Worm (Caenorhabditis elegans) whole organism, young adult: ENCODE measurements around the gene moc-5.

Source experiments
- B0019.2 ChIP-seq: fragments of 200-800 bp; sonication (Bioruptor generic); conservative IDR thresholded peaks from 2 replicates; pipeline ENCODE4 v1.3.6; 2022; ENCODE audit warnings: missing genetic modification reagents, missing genetic modification characterization, missing compliant biosample characterization
- C06A6.2 ChIP-seq: fragments of 200-800 bp; sonication (Bioruptor generic); conservative IDR thresholded peaks from 2 replicates; pipeline ENCODE4 v1.3.6; 2022; ENCODE audit warnings: missing genetic modification characterization, missing compliant biosample characterization
- C17E4.6 ChIP-seq: fragments of 200-800 bp; sonication (Bioruptor generic); IDR thresholded peaks from 2 replicates; pipeline ENCODE4 v1.3.6; 2022; ENCODE audit warnings: missing genetic modification reagents, missing genetic modification characterization, missing compliant biosample characterization
- D2030.7 ChIP-seq: fragments of 200-800 bp; sonication (Bioruptor generic); IDR thresholded peaks from 2 replicates; pipeline ENCODE4 v1.3.6; 2022; ENCODE audit warnings: missing genetic modification reagents, missing genetic modification characterization, missing compliant biosample characterization
- F49E8.2 ChIP-seq: sonication (generic microtip); optimal IDR thresholded peaks from 3 replicates; lab custom pipeline; 2017; ENCODE audit warnings: missing genetic modification characterization, mild to moderate bottlenecking, missing compliant biosample characterization, antibody characterized with exemption, moderate library complexity; ENCODE audit not compliant: insufficient read depth
- F55B11.4 ChIP-seq: sonication (generic microtip); optimal IDR thresholded peaks from 2 replicates; lab custom pipeline; 2016; ENCODE audit warnings: missing compliant biosample characterization, missing genetic modification characterization, borderline replicate concordance; ENCODE audit not compliant: insufficient read depth
- K11D2.4 ChIP-seq: fragments of 200-800 bp; sonication (Bioruptor generic); IDR thresholded peaks from 2 replicates; pipeline ENCODE4 v1.3.6; 2022; ENCODE audit warnings: missing genetic modification reagents, missing genetic modification characterization, missing compliant biosample characterization
- Y53G8AR.9 ChIP-seq: fragments of 200-800 bp; sonication (Bioruptor generic); conservative IDR thresholded peaks from 2 replicates; pipeline ENCODE4 v1.3.6; 2022; ENCODE audit warnings: missing genetic modification reagents, missing genetic modification characterization, missing compliant biosample characterization
- Y95B8A.8 ChIP-seq: fragments of 200-800 bp; sonication (Bioruptor generic); IDR thresholded peaks from 2 replicates; pipeline ENCODE4 v1.3.6; 2022; ENCODE audit warnings: missing genetic modification reagents, missing genetic modification characterization, missing compliant biosample characterization
- ZK185.1 ChIP-seq: sonication (generic microtip); optimal IDR thresholded peaks from 2 replicates; lab custom pipeline; 2016; ENCODE audit warnings: mild to moderate bottlenecking, missing genetic modification characterization, missing compliant biosample characterization; ENCODE audit not compliant: poor library complexity, severe bottlenecking
- ama-1 ChIP-seq, 3 experiments: fragments of 150-350 bp in 1 of 3; sonication (generic microtip) in 2 of 3; optimal IDR thresholded peaks; 2 replicates each; lab custom pipeline; 2014 to 2018; ENCODE audit warnings: missing biosample characterization in 2 of 3, missing genetic modification characterization in 2 of 3, missing genetic modification reagents in 2 of 3
- aptf-3 ChIP-seq: fragments of 200-800 bp; sonication (Bioruptor generic); IDR thresholded peaks from 2 replicates; pipeline ENCODE4 v1.3.6; 2022; ENCODE audit warnings: missing genetic modification characterization, missing compliant biosample characterization
- attf-3 ChIP-seq: fragments of 200-800 bp; sonication (Bioruptor generic); conservative IDR thresholded peaks from 2 replicates; pipeline ENCODE4 v1.3.6; 2022; ENCODE audit warnings: missing genetic modification reagents, missing genetic modification characterization, missing compliant biosample characterization
- attf-6 ChIP-seq: fragments of 200-800 bp; sonication (Bioruptor generic); IDR thresholded peaks from 2 replicates; pipeline ENCODE4 v1.3.6; 2022; ENCODE audit warnings: missing genetic modification reagents, missing genetic modification characterization, missing compliant biosample characterization
- ccch-3 ChIP-seq: fragments of 200-800 bp; sonication (Bioruptor generic); optimal IDR thresholded peaks from 2 replicates; lab custom pipeline; 2018; ENCODE audit warnings: mild to moderate bottlenecking, missing genetic modification characterization, missing compliant biosample characterization
- cebp-2 ChIP-seq: fragments of 200-800 bp; sonication (Bioruptor generic); IDR thresholded peaks from 2 replicates; pipeline ENCODE4 v1.3.6; 2022; ENCODE audit warnings: missing genetic modification characterization, missing compliant biosample characterization
- ceh-100 ChIP-seq: fragments of 200-800 bp; sonication (Bioruptor generic); IDR thresholded peaks from 2 replicates; pipeline ENCODE4 v1.3.6; 2022; ENCODE audit warnings: missing genetic modification reagents, missing genetic modification characterization, missing compliant biosample characterization
- ceh-27 ChIP-seq: fragments of 200-800 bp; sonication (Bioruptor generic); optimal IDR thresholded peaks from 2 replicates; lab custom pipeline; 2018; ENCODE audit warnings: mild to moderate bottlenecking, missing genetic modification characterization, moderate library complexity, missing compliant biosample characterization
- die-1 ChIP-seq: sonication (generic microtip); optimal IDR thresholded peaks from 2 replicates; lab custom pipeline; 2016; ENCODE audit warnings: missing genotype, mild to moderate bottlenecking, missing genetic modification characterization, missing compliant biosample characterization
- dox-1 ChIP-seq: fragments of 200-800 bp; sonication (Bioruptor generic); IDR thresholded peaks from 2 replicates; pipeline ENCODE4 v1.3.6; 2022; ENCODE audit warnings: missing genetic modification reagents, missing genetic modification characterization, missing compliant biosample characterization
- egrh-3 ChIP-seq: fragments of 200-800 bp; sonication (Bioruptor generic); IDR thresholded peaks from 2 replicates; pipeline ENCODE4 v1.3.6; 2022; ENCODE audit warnings: missing genetic modification reagents, missing genetic modification characterization, missing compliant biosample characterization
- fkh-3 ChIP-seq: sonication (generic microtip); optimal IDR thresholded peaks from 2 replicates; lab custom pipeline; 2016; ENCODE audit warnings: mild to moderate bottlenecking, missing genetic modification characterization, missing compliant biosample characterization
- gei-17 ChIP-seq: fragments of 200-800 bp; sonication (Bioruptor generic); optimal IDR thresholded peaks from 2 replicates; lab custom pipeline; 2018; ENCODE audit warnings: mild to moderate bottlenecking, missing genetic modification characterization, missing compliant biosample characterization
- him-1 ChIP-seq: sonication (generic microtip); optimal IDR thresholded peaks from 2 replicates; lab custom pipeline; 2016; ENCODE audit warnings: missing genotype, missing genetic modification reagents, missing genetic modification characterization, missing compliant biosample characterization
- hmg-1.2 ChIP-seq: fragments of 200-800 bp; sonication (Bioruptor generic); IDR thresholded peaks from 2 replicates; pipeline ENCODE4 v1.3.6; 2022; ENCODE audit warnings: missing genetic modification reagents, missing genetic modification characterization, missing compliant biosample characterization
- hrde-1 ChIP-seq: sonication (generic microtip); optimal IDR thresholded peaks from 2 replicates; lab custom pipeline; 2016; ENCODE audit warnings: missing genetic modification characterization, mild to moderate bottlenecking, missing compliant biosample characterization, moderate library complexity, missing genotype, missing genetic modification reagents, borderline replicate concordance
- let-526 ChIP-seq: fragments of 200-800 bp; sonication (Bioruptor generic); IDR thresholded peaks from 2 replicates; pipeline ENCODE4 v1.3.6; 2022; ENCODE audit warnings: missing genetic modification reagents, missing genetic modification characterization, missing compliant biosample characterization
- lin-35 ChIP-seq, 3 experiments: fragments of 150-350 bp in 2 of 3; sonication (generic microtip) in 1 of 3; optimal IDR thresholded peaks; 2 replicates each; lab custom pipeline; 2014 to 2018; ENCODE audit warnings: missing biosample characterization in 3 of 3, missing genetic modification characterization in 3 of 3, missing genetic modification reagents in 3 of 3
- lin-54 ChIP-seq: fragments of 200-800 bp; sonication (Bioruptor generic); optimal IDR thresholded peaks from 2 replicates; lab custom pipeline; 2018; ENCODE audit warnings: mild to moderate bottlenecking, missing genetic modification characterization, missing compliant biosample characterization
- madf-10 ChIP-seq: sonication (generic microtip); optimal IDR thresholded peaks from 2 replicates; lab custom pipeline; 2016; ENCODE audit warnings: mild to moderate bottlenecking, missing genetic modification characterization, missing compliant biosample characterization
- madf-6 ChIP-seq: fragments of 200-800 bp; sonication (Bioruptor generic); IDR thresholded peaks from 2 replicates; pipeline ENCODE4 v1.3.6; 2022; ENCODE audit warnings: missing genetic modification reagents, missing genetic modification characterization, missing compliant biosample characterization
- madf-8 ChIP-seq: fragments of 200-800 bp; sonication (Bioruptor generic); conservative IDR thresholded peaks from 2 replicates; pipeline ENCODE4 v1.3.6; 2022; ENCODE audit warnings: missing genetic modification reagents, missing genetic modification characterization, missing compliant biosample characterization
- nfyb-1 ChIP-seq: fragments of 200-800 bp; sonication (Bioruptor generic); IDR thresholded peaks from 2 replicates; pipeline ENCODE4 v1.3.6; 2022; ENCODE audit warnings: missing genetic modification reagents, missing genetic modification characterization, missing compliant biosample characterization
- nhr-120 ChIP-seq: fragments of 200-800 bp; sonication (Bioruptor generic); IDR thresholded peaks from 2 replicates; pipeline ENCODE4 v1.3.6; 2022; ENCODE audit warnings: missing genetic modification characterization, missing compliant biosample characterization
- nhr-179 ChIP-seq: sonication (generic microtip); optimal IDR thresholded peaks from 2 replicates; lab custom pipeline; 2016; ENCODE audit warnings: mild to moderate bottlenecking, missing genetic modification characterization, missing compliant biosample characterization
- nhr-27 ChIP-seq: fragments of 200-800 bp; sonication (Bioruptor generic); optimal IDR thresholded peaks from 2 replicates; lab custom pipeline; 2018; ENCODE audit warnings: mild to moderate bottlenecking, missing genetic modification characterization, moderate library complexity, missing compliant biosample characterization
- pbrm-1 ChIP-seq: fragments of 200-800 bp; sonication (Bioruptor generic); IDR thresholded peaks from 2 replicates; pipeline ENCODE4 v1.3.6; 2022; ENCODE audit warnings: missing genetic modification reagents, missing genetic modification characterization, missing compliant biosample characterization
- rec-8 ChIP-seq, 2 experiments: sonication (generic microtip); optimal IDR thresholded peaks; 2 replicates each; lab custom pipeline; 2016; ENCODE audit warnings: mild to moderate bottlenecking in 2 of 2, missing genetic modification characterization in 2 of 2, missing genetic modification reagents in 2 of 2, missing genotype in 2 of 2, missing biosample characterization in 1 of 2, missing compliant biosample characterization in 1 of 2, moderate library complexity in 1 of 2
- sea-2 ChIP-seq: fragments of 200-800 bp; sonication (Bioruptor generic); IDR thresholded peaks from 2 replicates; pipeline ENCODE4 v1.3.6; 2022; ENCODE audit warnings: missing genetic modification characterization, missing compliant biosample characterization
- snpc-1.1 ChIP-seq: sonication (generic microtip); optimal IDR thresholded peaks from 2 replicates; lab custom pipeline; 2017; ENCODE audit warnings: missing genetic modification characterization, mild to moderate bottlenecking, missing compliant biosample characterization, antibody characterized with exemption, moderate library complexity, missing genotype, missing genetic modification reagents; ENCODE audit not compliant: insufficient read depth
- tbp1 ChIP-seq: fragments of 200-800 bp; sonication (Bioruptor generic); optimal IDR thresholded peaks from 2 replicates; lab custom pipeline; 2018; ENCODE audit warnings: mild to moderate bottlenecking, missing genetic modification characterization, missing compliant biosample characterization
- unc-130 ChIP-seq: sonication (generic microtip); optimal IDR thresholded peaks from 2 replicates; lab custom pipeline; 2016; ENCODE audit warnings: missing genetic modification reagents, missing genetic modification characterization, missing compliant biosample characterization
- unc-62 ChIP-seq: fragments of 150-350 bp; optimal IDR thresholded peaks from 2 replicates; lab custom pipeline; 2014; ENCODE audit warnings: missing biosample characterization, missing genetic modification reagents, missing genetic modification characterization
- xnd-1 ChIP-seq: sonication (generic microtip); optimal IDR thresholded peaks from 2 replicates; lab custom pipeline; 2016; ENCODE audit warnings: missing genotype, missing genetic modification reagents, missing genetic modification characterization, missing compliant biosample characterization
- zfh-2 ChIP-seq: fragments of 200-800 bp; sonication (Bioruptor generic); conservative IDR thresholded peaks from 2 replicates; pipeline ENCODE4 v1.3.6; 2022; ENCODE audit warnings: missing genetic modification reagents, missing genetic modification characterization, missing compliant biosample characterization
- ztf-22 ChIP-seq: fragments of 200-800 bp; sonication (Bioruptor generic); optimal IDR thresholded peaks from 2 replicates; lab custom pipeline; 2018; ENCODE audit warnings: mild to moderate bottlenecking, missing genetic modification characterization, moderate library complexity, missing compliant biosample characterization
- ztf-25 ChIP-seq: fragments of 200-800 bp; sonication (Bioruptor generic); IDR thresholded peaks from 2 replicates; pipeline ENCODE4 v1.3.6; 2022; ENCODE audit warnings: missing genetic modification reagents, missing genetic modification characterization, missing compliant biosample characterization

The moc-5 gene

DNA sequence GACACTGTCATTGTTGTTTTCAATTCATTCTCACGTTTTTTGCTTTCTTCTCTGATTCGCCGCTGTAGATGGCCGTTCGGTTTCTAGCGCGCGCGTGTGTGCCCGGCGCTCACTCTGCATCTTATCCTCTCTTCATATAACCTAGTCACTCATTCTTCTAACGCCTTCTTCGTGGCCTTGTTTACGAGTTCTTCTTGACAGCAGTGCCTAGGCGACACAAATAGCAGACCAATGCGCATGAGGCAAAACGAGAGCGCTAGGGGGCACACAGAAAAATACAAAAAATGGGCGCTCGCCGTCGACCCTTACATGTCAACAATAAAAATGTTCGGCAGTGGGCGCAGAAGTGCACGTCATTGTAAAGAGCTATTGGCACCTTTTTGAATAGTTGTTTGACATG is 14.7 kb downstream of the moc-5 start (continued):
- TF ChIP-seq rec-8 (tag; optimal IDR thresholded peaks at IDR 0.05; lab: Kevin White, UChicago) (no peak), attf-6 (GFP tag; lab: Robert Waterston, UW) (no peak), lin-35 (GFP tag; optimal IDR thresholded peaks at IDR 0.05; lab: Kevin White, UChicago) (no peak), ama-1 (optimal IDR thresholded peaks at IDR 0.05; lab: Kevin White, UChicago) (no peak), ama-1 (GFP tag; optimal IDR thresholded peaks at IDR 0.05; lab: Kevin White, UChicago) (no peak), fkh-3 (tag; lab: Kevin White, UChicago) (no peak), ZK185.1 (no peak), ceh-27 (GFP tag; lab: Kevin White, UChicago) (peak; percentile 65), hmg-1.2 (GFP tag; lab: Robert Waterston, UW) (peak; percentile 38; the same call in 1 of the 2 replicates), B0019.2 (no peak), dox-1 (GFP tag; lab: Robert Waterston, UW) (peak; percentile 55), C17E4.6 (GFP tag; lab: Robert Waterston, UW) (no peak), sea-2 (GFP tag; lab: Robert Waterston, UW) (no peak), him-1 (tag; lab: Kevin White, UChicago) (no peak), K11D2.4 (GFP tag; lab: Robert Waterston, UW) (peak; percentile 52; the same call in 1 of the 2 replicates), snpc-1.1 (tag; lab: Kevin White, UChicago) (no peak), ccch-3 (no peak), ztf-25 (GFP tag; lab: Robert Waterston, UW) (no peak), xnd-1 (no peak), lin-54 (GFP tag; lab: Kevin White, UChicago) (peak; percentile 20), Y53G8AR.9 (GFP tag; lab: Robert Waterston, UW) (no peak), aptf-3 (no peak), nfyb-1 (peak; percentile 46; the same call in 1 of the 2 replicates), ceh-100 (GFP tag; lab: Robert Waterston, UW) (no peak), madf-10 (no peak), tbp1 (GFP tag; lab: Kevin White, UChicago) (peak; percentile 22), attf-3 (no peak), pbrm-1 (GFP tag; lab: Robert Waterston, UW) (0 out of 2 replicates have a peak, but pooled peaks have one; percentile 40), C06A6.2 (GFP tag; lab: Robert Waterston, UW) (0 out of 2 replicates have a peak, but pooled peaks have one; percentile 38), unc-130 (GFP tag; lab: Kevin White, UChicago) (no peak), nhr-179 (tag; lab: Kevin White, UChicago) (no peak), nhr-120 (GFP tag; lab: Robert Waterston, UW) (no peak), die-1 (tag; lab: Kevin White, UChicago) (no peak), gei-17 (no peak), egrh-3 (GFP tag; lab: Robert Waterston, UW) (no peak), hrde-1 (tag; lab: Kevin White, UChicago) (no peak), ztf-22 (GFP tag; lab: Kevin White, UChicago) (no peak), zfh-2 (GFP tag; lab: Robert Waterston, UW) (peak; percentile 88), nhr-27 (tag; lab: Kevin White, UChicago) (peak; percentile 28), cebp-2 (GFP tag; lab: Robert Waterston, UW) (no peak), D2030.7 (no peak), unc-62 (GFP tag; lab: Kevin White, UChicago) (peak; percentile 33), madf-6 (GFP tag; lab: Robert Waterston, UW) (no peak), F49E8.2 (tag; lab: Kevin White, UChicago) (no peak), Y95B8A.8 (GFP tag; lab: Robert Waterston, UW) (no peak), let-526 (no peak), madf-8 (GFP tag; lab: Robert Waterston, UW) (no peak), F55B11.4 (tag; lab: Kevin White, UChicago) (no peak)
